Fruit fly (Drosophila melanogaster) whole organism, prepupa: Measurements from ENCODE around the gene CG9316.

ENCODE experiments used
- Blimp-1 ChIP-seq: fragments of 200-800 bp; sonication (Bioruptor generic); optimal IDR thresholded peaks from 3 replicates; lab custom pipeline; 2017; ENCODE audit warnings: missing biosample characterization, missing genetic modification characterization, mild to moderate bottlenecking, moderate library complexity, missing genetic modification reagents
- CG10631 ChIP-seq: fragments of 200-800 bp; sonication (Bioruptor generic); optimal IDR thresholded peaks from 2 replicates; lab custom pipeline; 2016; ENCODE audit warnings: missing biosample characterization, missing genetic modification characterization
- CG10669 ChIP-seq: fragments of 200-800 bp; sonication (Bioruptor generic); optimal IDR thresholded peaks from 3 replicates; lab custom pipeline; 2018; ENCODE audit warnings: missing biosample characterization, mild to moderate bottlenecking, missing genetic modification characterization, moderate library complexity
- CG11294 ChIP-seq: fragments of 200-800 bp; sonication (Bioruptor generic); IDR thresholded peaks from 2 replicates; pipeline ENCODE4 v1.3.6; 2022; ENCODE audit warnings: missing biosample characterization, missing genetic modification characterization
- CG11762 ChIP-seq: fragments of 200-800 bp; sonication (Bioruptor generic); optimal IDR thresholded peaks from 3 replicates; lab custom pipeline; 2016; ENCODE audit warnings: missing biosample characterization, missing genetic modification characterization; ENCODE audit not compliant: insufficient read depth
- CG15336 ChIP-seq: fragments of 200-800 bp; sonication (Bioruptor generic); IDR thresholded peaks from 2 replicates; pipeline ENCODE4 v1.3.6; 2022; ENCODE audit warnings: missing biosample characterization, missing genetic modification characterization
- CG3032 ChIP-seq: fragments of 200-800 bp; optimal IDR thresholded peaks from 2 replicates; lab custom pipeline; 2019; ENCODE audit warnings: missing biosample characterization, mild to moderate bottlenecking, missing genetic modification characterization, moderate library complexity
- CG31627 ChIP-seq: fragments of 200-800 bp; sonication (Bioruptor generic); optimal IDR thresholded peaks from 3 replicates; lab custom pipeline; 2016; ENCODE audit warnings: missing biosample characterization, missing genetic modification characterization
- CG3919 ChIP-seq: fragments of 200-800 bp; sonication (Bioruptor generic); optimal IDR thresholded peaks from 3 replicates; lab custom pipeline; 2016; ENCODE audit warnings: missing biosample characterization, missing genetic modification characterization
- CG6792 ChIP-seq: fragments of 200-800 bp; sonication (Bioruptor generic); optimal IDR thresholded peaks from 3 replicates; lab custom pipeline; 2016; ENCODE audit warnings: missing biosample characterization, missing genetic modification characterization
- CG6808 ChIP-seq: fragments of 200-800 bp; sonication (Bioruptor generic); optimal IDR thresholded peaks from 3 replicates; lab custom pipeline; 2017; ENCODE audit warnings: missing biosample characterization, missing genetic modification characterization, mild to moderate bottlenecking, moderate library complexity, missing genetic modification reagents
- CG8119 ChIP-seq: fragments of 200-800 bp; sonication (Bioruptor generic); IDR thresholded peaks from 3 replicates; pipeline ENCODE4 v1.3.6; 2022; ENCODE audit warnings: missing biosample characterization, missing genetic modification characterization
- CG8319 ChIP-seq: fragments of 200-800 bp; sonication (Bioruptor generic); optimal IDR thresholded peaks from 3 replicates; lab custom pipeline; 2016; ENCODE audit warnings: missing biosample characterization, missing genetic modification characterization
- Eip78C ChIP-seq: fragments of 200-800 bp; sonication (Bioruptor generic); peaks from one replicate; lab custom pipeline; 2016; ENCODE audit warnings: missing biosample characterization, missing genetic modification characterization
- Ets96B ChIP-seq: fragments of 200-800 bp; optimal IDR thresholded peaks from 2 replicates; lab custom pipeline; 2019; ENCODE audit warnings: missing biosample characterization, mild to moderate bottlenecking, missing genetic modification characterization, moderate library complexity
- Lpt ChIP-seq: fragments of 200-800 bp; sonication (Bioruptor generic); optimal IDR thresholded peaks from 3 replicates; lab custom pipeline; 2016; ENCODE audit warnings: missing biosample characterization, missing genetic modification characterization
- Met ChIP-seq: fragments of 200-800 bp; sonication (Bioruptor generic); optimal IDR thresholded peaks from 3 replicates; lab custom pipeline; 2016; ENCODE audit warnings: missing biosample characterization, missing genetic modification characterization
- Smox ChIP-seq: fragments of 200-800 bp; sonication (Bioruptor generic); optimal IDR thresholded peaks from 3 replicates; lab custom pipeline; 2016; ENCODE audit warnings: missing biosample characterization, missing genetic modification characterization
- Sox102F ChIP-seq: fragments of 200-800 bp; sonication (Bioruptor generic); optimal IDR thresholded peaks from 2 replicates; lab custom pipeline; 2016; ENCODE audit warnings: missing biosample characterization, mild to moderate bottlenecking, missing genetic modification characterization
- Sox15 ChIP-seq: fragments of 200-800 bp; sonication (Bioruptor generic); optimal IDR thresholded peaks from 3 replicates; lab custom pipeline; 2016; ENCODE audit warnings: missing biosample characterization, missing genetic modification characterization
- acj6 ChIP-seq: fragments of 200-800 bp; sonication (Bioruptor generic); optimal IDR thresholded peaks from 3 replicates; lab custom pipeline; 2016; ENCODE audit warnings: missing biosample characterization, missing genetic modification characterization
- cyc ChIP-seq: fragments of 200-800 bp; sonication (Bioruptor generic); optimal IDR thresholded peaks from 3 replicates; lab custom pipeline; 2016; ENCODE audit warnings: missing biosample characterization, missing genetic modification characterization
- dac ChIP-seq: fragments of 200-800 bp; sonication (Bioruptor generic); optimal IDR thresholded peaks from 2 replicates; lab custom pipeline; 2017; ENCODE audit warnings: missing biosample characterization, mild to moderate bottlenecking, missing genetic modification characterization
- dsx ChIP-seq: fragments of 200-800 bp; optimal IDR thresholded peaks from 3 replicates; lab custom pipeline; 2019; ENCODE audit warnings: missing biosample characterization, mild to moderate bottlenecking, missing genetic modification characterization, moderate library complexity; ENCODE audit not compliant: poor library complexity, severe bottlenecking
- eg ChIP-seq: fragments of 200-800 bp; sonication (Bioruptor generic); IDR thresholded peaks from 3 replicates; pipeline ENCODE4 v1.3.6; 2022; ENCODE audit warnings: missing biosample characterization, missing genetic modification characterization
- esn ChIP-seq: fragments of 200-800 bp; sonication (Bioruptor generic); optimal IDR thresholded peaks from 2 replicates; lab custom pipeline; 2016; ENCODE audit warnings: missing biosample characterization, mild to moderate bottlenecking, missing genetic modification characterization, moderate library complexity
- fd59A ChIP-seq: fragments of 200-800 bp; sonication (Bioruptor generic); optimal IDR thresholded peaks from 2 replicates; lab custom pipeline; 2017; ENCODE audit warnings: missing biosample characterization, mild to moderate bottlenecking, missing genetic modification characterization, missing genetic modification reagents
- fkh ChIP-seq: fragments of 200-800 bp; sonication (Bioruptor generic); optimal IDR thresholded peaks from 3 replicates; lab custom pipeline; 2017; ENCODE audit warnings: missing biosample characterization, mild to moderate bottlenecking, missing genetic modification characterization, moderate library complexity
- lz ChIP-seq: fragments of 200-800 bp; sonication (Bioruptor generic); optimal IDR thresholded peaks from 3 replicates; lab custom pipeline; 2016; ENCODE audit warnings: missing biosample characterization, missing genetic modification characterization
- pdm3 ChIP-seq: fragments of 200-800 bp; sonication (Bioruptor generic); optimal IDR thresholded peaks from 3 replicates; lab custom pipeline; 2016; ENCODE audit warnings: missing biosample characterization, missing genetic modification characterization
- ss ChIP-seq, 2 experiments: fragments of 200-800 bp; sonication (Bioruptor generic); optimal IDR thresholded peaks; 2 replicates in 1 of 2; 3 replicates in 1 of 2; lab custom pipeline; 2017 to 2018; ENCODE audit warnings: mild to moderate bottlenecking in 2 of 2, missing biosample characterization in 2 of 2, missing genetic modification characterization in 2 of 2, moderate library complexity in 1 of 2
- vri ChIP-seq: fragments of 200-800 bp; sonication (Bioruptor generic); optimal IDR thresholded peaks from 3 replicates; lab custom pipeline; 2016; ENCODE audit warnings: missing biosample characterization, mild to moderate bottlenecking, missing genetic modification characterization

CG9316 gene

DNA sequence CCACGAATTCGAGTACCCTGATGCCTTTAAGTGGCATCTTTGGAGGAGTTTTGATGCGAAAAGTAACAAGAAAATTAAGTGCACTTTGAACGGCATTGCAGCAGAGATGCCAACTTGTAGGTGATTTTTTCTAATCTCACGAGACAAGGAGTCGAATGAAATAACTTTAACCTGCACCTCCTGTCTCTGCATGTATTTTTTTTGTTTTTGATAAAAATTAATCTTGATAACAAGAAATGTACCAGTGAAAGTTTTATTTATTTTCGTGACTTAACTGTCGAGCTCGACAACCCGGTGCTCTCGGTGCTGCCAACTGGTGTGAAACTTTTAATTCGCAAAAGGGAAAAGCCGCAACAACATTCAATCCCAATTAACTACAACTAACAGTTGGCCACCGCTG lies 25.8 kb upstream of the CG9316 start, which contains the start of the genes Amacr and Ns4 (continued):
- TF ChIP-seq CG3919 (GFP tag; lab: Kevin White, UChicago) (peak; percentile 80), ss (GFP tag; optimal IDR thresholded peaks at IDR 0.05; lab: Kevin White, UChicago) (peak; percentile 75 to 79), dac (GFP tag; lab: Kevin White, UChicago) (peak; percentile 67), Lpt (peak; percentile 52), Met (GFP tag; lab: Kevin White, UChicago) (no peak), lz (GFP tag; lab: Kevin White, UChicago) (peak; percentile 58), Smox (GFP tag; lab: Kevin White, UChicago) (no peak)
- TF ChIP-seq, all 60 proteins: peak for 41

DNA sequence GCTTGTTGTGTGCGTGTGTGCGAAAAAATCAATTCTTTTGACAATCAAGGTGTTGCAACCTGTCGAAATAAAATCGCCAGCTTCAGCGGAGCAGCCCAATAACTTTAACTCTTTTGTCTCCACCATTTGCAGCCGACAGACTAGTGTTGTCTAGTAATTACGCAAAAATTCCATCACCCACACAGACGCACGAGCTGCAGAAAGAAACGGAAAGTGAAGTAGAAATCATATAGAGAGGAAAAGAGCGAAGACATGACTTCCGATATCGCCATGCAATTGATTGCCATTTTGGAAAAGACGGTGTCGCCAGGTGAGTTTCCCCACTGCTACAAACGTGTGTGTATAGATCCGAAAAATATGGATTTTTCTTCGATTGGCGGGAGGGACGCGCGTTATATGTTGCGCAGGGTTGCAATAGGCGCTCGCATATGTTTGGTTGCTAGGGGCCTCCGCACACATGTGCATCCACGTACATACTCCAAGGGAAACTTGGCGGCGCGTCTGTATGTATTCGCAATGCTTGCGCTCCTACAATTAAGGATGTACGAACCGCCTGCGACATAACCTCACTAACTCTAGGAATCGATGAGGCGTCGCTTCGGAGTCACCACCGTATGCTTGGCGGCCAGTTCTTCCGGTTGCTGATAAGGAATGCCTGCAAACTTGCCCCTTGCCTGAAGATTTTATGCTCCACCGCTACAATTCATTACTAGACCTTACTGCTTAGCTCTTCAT lies 8.9 kb upstream of the CG9316 start:
- TF ChIP-seq acj6 (no peak), CG8119 (GFP tag; lab: Robert Waterston, UW) (0 out of 3 replicates have a peak, but pooled peaks have one; percentile 16), Sox102F (no peak), CG10669 (GFP tag; lab: Kevin White, UChicago) (no peak), Blimp-1 (GFP tag; lab: Kevin White, UChicago) (peak; percentile 94), CG6808 (GFP tag; lab: Kevin White, UChicago) (no peak)
- TF ChIP-seq, all 60 proteins: peak for 2

DNA sequence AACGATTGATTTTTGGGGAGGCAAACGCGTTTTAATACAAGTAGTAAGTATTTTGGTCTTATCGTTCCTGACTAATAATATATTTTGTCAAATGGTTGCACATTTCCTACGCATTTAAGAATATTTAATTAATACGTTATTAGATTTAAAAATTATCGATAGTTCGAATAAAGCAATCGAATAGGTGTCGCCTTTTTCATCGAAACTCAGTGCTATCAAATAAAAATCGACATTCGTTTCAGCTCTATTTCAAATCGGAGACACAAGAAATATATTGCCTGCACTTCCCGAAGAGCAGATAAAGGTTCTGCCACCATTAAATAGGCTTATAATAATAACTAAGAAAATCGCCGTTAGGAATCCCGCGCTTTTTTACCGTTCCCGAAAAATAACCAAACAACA lies 8.3 kb upstream of the CG9316 start:
- TF ChIP-seq CG3032 (tag; lab: Kevin White, UChicago) (no peak), pdm3 (no peak), CG11762 (GFP tag; lab: Kevin White, UChicago) (no peak), Ets96B (tag; lab: Kevin White, UChicago) (no peak), CG6792 (GFP tag; lab: Kevin White, UChicago) (no peak), CG8319 (GFP tag; lab: Kevin White, UChicago) (no peak), CG15336 (GFP tag; lab: Robert Waterston, UW) (no peak), CG3919 (GFP tag; lab: Kevin White, UChicago) (no peak)

DNA sequence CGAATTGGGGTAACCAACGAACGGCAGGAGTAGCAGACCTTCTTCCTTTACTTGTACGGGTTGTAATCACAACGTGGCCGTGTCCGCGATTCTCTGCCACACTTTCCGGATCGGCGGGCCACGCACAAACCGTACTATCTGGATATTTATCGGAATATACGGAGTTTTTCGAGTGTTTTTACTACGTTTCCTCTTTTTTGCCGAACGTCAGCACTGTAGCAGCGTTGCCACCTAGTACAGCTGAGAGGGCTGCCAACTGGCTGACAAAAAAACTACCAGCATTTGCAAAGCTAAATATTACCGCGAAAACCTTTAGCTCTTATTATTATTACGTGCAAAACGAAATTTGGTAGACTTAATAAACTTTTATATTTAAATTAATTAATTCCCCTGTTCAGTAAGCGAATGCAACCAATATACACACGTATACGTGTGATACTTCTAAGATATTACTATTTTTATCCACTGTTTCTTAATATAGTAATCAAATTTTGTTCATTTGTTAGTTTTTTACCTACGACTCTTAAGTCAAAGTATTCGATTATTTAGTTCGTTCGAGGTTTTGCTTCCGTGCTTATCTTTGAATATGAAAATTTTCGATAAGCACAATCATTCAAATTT lies 7.8 kb upstream of the CG9316 start, which contains the start of gene TM9SF2:
Gene TM9SF2, minus strand, starts transcription at position 244 of the 621 bp plus-strand sequence.
- peak; percentile 32; the same call in 1 of the 3 replicates for TF ChIP-seq eg (GFP tag; lab: Robert Waterston, UW)
- TF ChIP-seq Sox102F, result no peak
- TF ChIP-seq CG10631 (GFP tag; lab: Kevin White, UChicago), result peak; percentile 47
- TF ChIP-seq esn, result peak; percentile 47

DNA sequence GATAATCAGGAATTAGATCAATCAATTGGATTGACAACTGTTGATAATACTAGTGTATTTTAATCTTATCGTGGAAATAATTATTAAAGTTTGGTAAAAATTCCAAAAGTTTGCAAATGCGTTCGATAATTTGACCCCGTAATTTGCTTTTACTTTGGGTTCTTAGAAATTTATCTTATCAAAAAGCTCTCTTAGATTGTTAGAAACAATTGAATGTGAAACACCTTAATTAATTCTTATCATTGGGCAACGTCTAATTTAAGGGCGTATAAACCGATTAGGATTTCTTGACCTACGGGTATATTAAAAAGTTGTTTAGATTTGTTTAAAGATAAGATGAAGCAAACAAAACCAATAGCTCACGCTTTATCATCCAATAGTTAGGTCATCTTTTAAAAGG lies 6.7 kb upstream of the CG9316 start:
- TF ChIP-seq CG31627 (GFP tag; lab: Kevin White, UChicago) (no peak), CG11294 (GFP tag; lab: Robert Waterston, UW) (no peak), CG6792 (GFP tag; lab: Kevin White, UChicago) (no peak), vri (GFP tag; lab: Kevin White, UChicago) (no peak), CG3919 (GFP tag; lab: Kevin White, UChicago) (no peak)

DNA sequence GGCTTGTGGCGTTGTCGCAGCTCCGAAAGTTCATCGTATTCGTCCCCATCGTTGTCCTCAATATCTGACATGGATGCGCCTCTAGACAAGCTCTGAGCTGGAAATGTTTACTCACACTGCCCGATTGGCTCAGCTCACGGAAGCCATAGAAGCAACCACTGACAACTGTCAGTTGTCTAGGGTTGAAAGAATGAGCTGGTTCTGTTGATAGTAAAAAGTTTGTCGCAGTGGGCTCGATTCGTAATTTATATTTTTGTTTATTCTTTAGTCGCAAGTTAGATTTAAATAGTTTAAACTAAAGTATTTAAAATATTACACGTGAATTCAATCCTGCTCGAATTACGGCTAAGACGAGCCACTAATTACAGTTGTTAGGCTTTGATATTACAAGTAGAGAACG lies 3.8 kb upstream of the CG9316 start, which contains the start of gene CarT:
Gene CarT, minus strand, starts transcription at position 101 of the 400 bp plus-strand sequence.
- TF ChIP-seq esn (no peak), fd59A (GFP tag; lab: Kevin White, UChicago) (no peak), eg (GFP tag; lab: Robert Waterston, UW) (no peak), fkh (GFP tag; lab: Kevin White, UChicago) (no peak), Sox15 (GFP tag; lab: Kevin White, UChicago) (no peak), Eip78C (no peak), vri (GFP tag; lab: Kevin White, UChicago) (no peak), cyc (GFP tag; lab: Kevin White, UChicago) (no peak), dsx (GFP tag; lab: Kevin White, UChicago) (no peak)
